Worm (Caenorhabditis elegans): ENCODE data around the gene srd-18.

The srd-18 gene

DNA sequence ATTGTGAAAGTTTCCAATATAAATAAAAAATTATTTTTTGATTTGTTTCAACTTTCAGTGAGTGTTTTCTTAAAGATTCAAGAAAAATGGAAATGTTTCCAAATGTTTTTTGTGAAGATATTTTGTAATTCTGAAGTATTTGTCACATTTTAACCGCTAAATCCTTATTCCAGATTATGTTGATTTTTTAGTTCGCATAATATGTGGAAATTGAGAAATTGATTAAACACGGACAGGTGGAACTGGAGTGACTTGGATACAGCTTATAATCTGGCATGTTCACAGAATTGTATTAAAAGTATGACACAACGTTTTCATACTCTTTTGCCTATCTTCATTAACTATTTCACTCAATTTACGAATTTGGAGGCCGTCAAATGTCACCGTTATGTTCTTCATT is 28.8 kb upstream of the srd-18 start, which contains the start of gene lurp-3:
TSS of gene lurp-3 (plus strand) at position 301 of the 400 bp plus-strand sequence.
- no peak for TF ChIP-seq Y53F4B.3 (GFP tag; IDR thresholded peaks at IDR 0.05)
- TF ChIP-seq F57C9.4 (tag; optimal IDR thresholded peaks at IDR 0.05) = no peak
- TF ChIP-seq let-607 (tag; optimal IDR thresholded peaks at IDR 0.05) = no peak
- TF ChIP-seq attf-6 (GFP tag; IDR thresholded peaks at IDR 0.05) = no peak
- TF ChIP-seq lin-40 (tag; optimal IDR thresholded peaks at IDR 0.05) = no peak
- TF ChIP-seq F39B2.1 (GFP tag; IDR thresholded peaks at IDR 0.05) = no peak
- no peak for TF ChIP-seq gei-17 (GFP tag; optimal IDR thresholded peaks at IDR 0.05)
- TF ChIP-seq ztf-18 (tag; optimal IDR thresholded peaks at IDR 0.05) = no peak
- no peak for TF ChIP-seq ceh-79 (tag; optimal IDR thresholded peaks at IDR 0.05)
- no peak for TF ChIP-seq egrh-3 (GFP tag; IDR thresholded peaks at IDR 0.05)
- TF ChIP-seq F33H1.4 (GFP tag; IDR thresholded peaks at IDR 0.05) = no peak
- no peak for TF ChIP-seq rcor-1 (GFP tag; IDR thresholded peaks at IDR 0.05)
- TF ChIP-seq Y53G8AR.9 (GFP tag; conservative IDR thresholded peaks at IDR 0.05) = no peak
- TF ChIP-seq hmg-1.2 (GFP tag; IDR thresholded peaks at IDR 0.05) = no peak
- no peak for TF ChIP-seq snpc-1.3 (tag; optimal IDR thresholded peaks at IDR 0.05; ENCODE audit: insufficient read depth)
- no peak for TF ChIP-seq snpc-1.1 (tag; optimal IDR thresholded peaks at IDR 0.05; ENCODE audit: insufficient read depth)
- no peak for TF ChIP-seq Y56A3A.18 (GFP tag; IDR thresholded peaks at IDR 0.05)
- TF ChIP-seq somi-1 (GFP tag; optimal IDR thresholded peaks at IDR 0.05) = no peak
- no peak for TF ChIP-seq mxl-1 (tag; optimal IDR thresholded peaks at IDR 0.05)

DNA sequence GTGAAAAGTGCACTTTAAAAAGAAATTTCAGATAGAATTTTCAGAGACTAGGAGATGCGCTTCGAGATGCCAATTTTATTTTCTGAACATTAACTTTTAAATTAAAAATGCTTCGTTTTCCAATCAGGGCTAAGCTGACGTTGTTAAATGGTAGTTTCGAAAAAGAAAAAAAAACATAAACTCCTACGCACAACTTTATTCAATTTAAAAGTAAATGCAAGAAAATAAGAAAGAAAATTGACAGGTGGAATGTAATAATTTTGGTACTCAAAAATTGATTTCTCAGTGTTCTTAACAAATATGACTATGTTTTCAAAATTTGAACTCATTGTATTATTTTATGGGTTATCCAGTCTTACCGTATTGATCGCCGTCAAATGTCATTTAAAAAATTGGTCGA is 26.7 kb upstream of the srd-18 start, which contains the start of gene lurp-2:
TSS of gene lurp-2 (plus strand) at position 301 of the 400 bp plus-strand sequence.
- TF ChIP-seq hlh-26 (GFP tag; conservative IDR thresholded peaks at IDR 0.05) = no peak
- no peak for TF ChIP-seq pha-4 (tag; optimal IDR thresholded peaks at IDR 0.05)
- no peak for TF ChIP-seq bed-2 (GFP tag; IDR thresholded peaks at IDR 0.05)
- TF ChIP-seq mes-4 (tag; optimal IDR thresholded peaks at IDR 0.05) = no peak
- TF ChIP-seq K12H6.12 (tag; optimal IDR thresholded peaks at IDR 0.05) = no peak
- TF ChIP-seq ztf-22 (GFP tag; optimal IDR thresholded peaks at IDR 0.05) = no peak
- no peak for TF ChIP-seq ztf-25 (GFP tag; IDR thresholded peaks at IDR 0.05)
- no peak for TF ChIP-seq snpc-1.1 (tag; optimal IDR thresholded peaks at IDR 0.05; ENCODE audit: insufficient read depth)
- no peak for TF ChIP-seq F57C9.4 (tag; optimal IDR thresholded peaks at IDR 0.05)
- TF ChIP-seq nhr-179 (tag; optimal IDR thresholded peaks at IDR 0.05) = no peak
- TF ChIP-seq die-1 (tag; optimal IDR thresholded peaks at IDR 0.05) = no peak
- TF ChIP-seq somi-1 (GFP tag; optimal IDR thresholded peaks at IDR 0.05) = no peak

DNA sequence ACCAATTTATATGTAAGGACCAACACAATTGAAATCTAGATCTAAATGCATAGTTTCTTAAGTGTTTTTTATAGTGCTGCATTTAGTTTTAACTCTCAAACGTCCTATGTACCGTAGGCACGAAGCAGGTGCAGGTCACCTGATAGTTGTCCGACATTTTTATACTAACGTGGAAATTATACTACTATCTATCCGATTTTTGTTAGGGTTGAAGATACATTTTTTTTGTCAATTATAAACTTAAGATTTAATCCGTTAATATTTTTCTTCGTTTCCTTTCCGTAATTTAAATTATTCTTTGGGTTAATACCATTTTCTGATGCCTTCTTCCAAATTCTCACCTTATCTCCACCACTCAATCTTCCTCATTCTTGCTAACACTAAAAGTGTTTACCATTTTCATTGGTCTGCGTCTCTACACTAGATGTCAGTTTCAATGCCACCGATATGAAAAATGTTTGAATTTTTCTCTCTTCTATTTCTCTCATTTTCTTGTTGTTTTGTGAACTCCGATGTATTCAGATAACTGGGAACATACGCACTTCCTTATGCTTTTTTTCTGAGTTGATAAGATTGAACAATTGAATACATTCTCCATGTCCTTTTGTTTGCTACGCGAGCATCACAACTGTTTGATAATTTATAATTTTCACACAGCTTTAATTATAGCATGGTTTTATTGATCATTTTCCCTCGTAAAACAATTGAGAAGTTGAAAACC is 18.7 kb upstream of the srd-18 start, which contains the start of gene Y2H9A.4:
TSS of gene Y2H9A.4 (plus strand) at position 671 of the 721 bp plus-strand sequence.
- TF ChIP-seq ceh-91 (GFP tag; IDR thresholded peaks at IDR 0.05) (no peak), tbp1 (GFP tag; optimal IDR thresholded peaks at IDR 0.05) (no peak), B0336.3 (GFP tag; IDR thresholded peaks at IDR 0.05) (no peak), akir-1 (GFP tag; optimal IDR thresholded peaks at IDR 0.05) (no peak), T26A5.8 (tag; optimal IDR thresholded peaks at IDR 0.05) (no peak), egl-18 (GFP tag; IDR thresholded peaks at IDR 0.05) (no peak), K11D2.4 (GFP tag; IDR thresholded peaks at IDR 0.05) (no peak), xnd-1 (tag; optimal IDR thresholded peaks at IDR 0.05) (no peak)
